Fruit fly (Drosophila melanogaster): ENCODE results near the gene CG12541.

Gene CG12541

DNA sequence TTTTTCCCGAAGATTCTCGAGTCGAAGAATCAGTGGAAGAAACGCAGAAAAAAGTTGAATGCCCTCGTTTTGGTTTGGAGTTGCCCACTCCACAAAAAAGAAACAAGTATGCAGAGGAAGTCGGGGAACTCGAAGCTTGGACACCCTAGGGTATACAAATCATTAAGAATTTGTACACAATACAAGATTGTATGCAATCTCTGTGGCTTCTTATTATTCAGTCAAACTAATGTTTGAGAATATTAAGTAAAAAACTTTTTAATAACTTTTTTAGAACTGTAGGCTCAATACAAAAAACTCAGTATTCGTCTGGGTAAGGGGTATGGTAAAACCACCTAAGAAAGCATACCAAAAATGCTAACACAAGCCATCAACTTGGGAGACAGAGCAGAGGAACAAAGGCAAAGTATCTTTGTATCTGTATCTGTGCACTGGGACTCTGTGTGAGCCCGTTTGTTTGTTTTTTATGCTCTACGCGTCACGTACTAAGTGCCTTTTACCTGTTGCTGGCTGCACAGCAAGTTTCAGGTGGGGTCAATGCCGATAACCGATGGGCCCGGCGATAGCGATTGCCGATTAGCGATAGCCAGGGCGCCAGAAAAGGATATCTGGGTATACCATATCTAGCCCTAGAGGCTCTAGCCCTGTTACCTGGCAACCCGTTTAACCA lies 80.5 kb downstream of the CG12541 start (continued):
- no peak for TF ChIP-seq tll (GFP tag; optimal IDR thresholded peaks at IDR 0.05)
- peak; percentile 79 for TF ChIP-seq CG13424 (tag; optimal IDR thresholded peaks at IDR 0.05)
- no peak for TF ChIP-seq CG1832 (GFP tag; optimal IDR thresholded peaks at IDR 0.05)
- peak; percentile 3 for TF ChIP-seq CG14965 (GFP tag; optimal IDR thresholded peaks at IDR 0.05; ENCODE audit: borderline replicate concordance)
- TF ChIP-seq zfh2 (GFP tag; optimal IDR thresholded peaks at IDR 0.05), result peak; percentile 71
- peak; percentile 56 for TF ChIP-seq crc (GFP tag; optimal IDR thresholded peaks at IDR 0.05)
- peak; percentile 77 for TF ChIP-seq CoRest (tag; optimal IDR thresholded peaks at IDR 0.05)
- TF ChIP-seq fd64A (GFP tag; optimal IDR thresholded peaks at IDR 0.05), result peak; percentile 54
- no peak for TF ChIP-seq CG8478 (optimal IDR thresholded peaks at IDR 0.05)
- no peak for TF ChIP-seq CG14441 (GFP tag; IDR thresholded peaks at IDR 0.05)
- TF ChIP-seq CG18599 (GFP tag; optimal IDR thresholded peaks at IDR 0.05), result peak; percentile 72
- TF ChIP-seq nerfin-2 (GFP tag; IDR thresholded peaks at IDR 0.05; ENCODE audit: partially characterized antibody), result peak; percentile 55; the same call in 1 of the 2 replicates
- TF ChIP-seq CG12391 (tag; optimal IDR thresholded peaks at IDR 0.05), result peak; percentile 90
- TF ChIP-seq CG34224 (GFP tag; IDR thresholded peaks at IDR 0.05; ENCODE audit: partially characterized antibody), result no peak; the same call in 2 of the 3 replicates
- peak; percentile 74 for TF ChIP-seq CG10431 (GFP tag; optimal IDR thresholded peaks at IDR 0.05)
- no peak for TF ChIP-seq Taf1 (GFP tag; IDR thresholded peaks at IDR 0.05)
- TF ChIP-seq Spps (tag; optimal IDR thresholded peaks at IDR 0.05), result peak; percentile 79
- peak; percentile 91 for TF ChIP-seq CG10979 (tag; optimal IDR thresholded peaks at IDR 0.05)
- TF ChIP-seq CG10654 (GFP tag; optimal IDR thresholded peaks at IDR 0.05), result peak; percentile 63
- peak; percentile 20 for TF ChIP-seq pros (GFP tag; optimal IDR thresholded peaks at IDR 0.05)
- peak; percentile 41 for TF ChIP-seq TFAM (GFP tag; optimal IDR thresholded peaks at IDR 0.05)
- TF ChIP-seq dmrt99B (tag; optimal IDR thresholded peaks at IDR 0.05), result peak; percentile 79
- peak; percentile 55 for TF ChIP-seq CG6654 (GFP tag; optimal IDR thresholded peaks at IDR 0.05)
- TF ChIP-seq Jarid2 (GFP tag; optimal IDR thresholded peaks at IDR 0.05), result peak; percentile 13
- TF ChIP-seq dm (GFP tag; optimal IDR thresholded peaks at IDR 0.05), result peak; percentile 63
- no peak for TF ChIP-seq Trl (optimal IDR thresholded peaks at IDR 0.05)
- peak; percentile 73 for TF ChIP-seq Trl (GFP tag; optimal IDR thresholded peaks at IDR 0.05)
- no peak for TF ChIP-seq BEAF-32 (GFP tag; optimal IDR thresholded peaks at IDR 0.05)
- peak; percentile 57; the same call in 2 of the 3 replicates for TF ChIP-seq Optix (GFP tag; IDR thresholded peaks at IDR 0.05)
- TF ChIP-seq CG18619 (GFP tag; optimal IDR thresholded peaks at IDR 0.05), result peak; percentile 50
- TF ChIP-seq jigr1 (GFP tag; IDR thresholded peaks at IDR 0.05), result no peak
- no peak for TF ChIP-seq MBD-R2 (GFP tag; IDR thresholded peaks at IDR 0.05)
- peak; percentile 38 for TF ChIP-seq Max (GFP tag; optimal IDR thresholded peaks at IDR 0.05)
- TF ChIP-seq vvl (GFP tag; IDR thresholded peaks at IDR 0.05), result peak; percentile 86
- peak; percentile 88 for TF ChIP-seq CG2202 (tag; optimal IDR thresholded peaks at IDR 0.05)
- TF ChIP-seq CG7372 (GFP tag; IDR thresholded peaks at IDR 0.05), result peak; percentile 35; the same call in 1 of the 2 replicates
- no peak for TF ChIP-seq sna (GFP tag; IDR thresholded peaks at IDR 0.05; ENCODE audit: partially characterized antibody)
- TF ChIP-seq CG15479 (GFP tag; optimal IDR thresholded peaks at IDR 0.05), result no peak
- peak; percentile 33 for TF ChIP-seq abd-A (tag; optimal IDR thresholded peaks at IDR 0.05)
- TF ChIP-seq CG13894 (tag; optimal IDR thresholded peaks at IDR 0.05), result peak; percentile 67
- TF ChIP-seq Lhr (GFP tag; optimal IDR thresholded peaks at IDR 0.05), result peak; percentile 34
- TF ChIP-seq CG30403 (GFP tag; optimal IDR thresholded peaks at IDR 0.05), result peak; percentile 81
- peak; percentile 39; the same call in 1 of the 2 replicates for TF ChIP-seq CG6272 (GFP tag; IDR thresholded peaks at IDR 0.05)
- peak; percentile 20 for TF ChIP-seq HLHmδ (GFP tag; optimal IDR thresholded peaks at IDR 0.05)
- no peak for TF ChIP-seq Adf1 (GFP tag; IDR thresholded peaks at IDR 0.05)
- peak; percentile 82 for TF ChIP-seq CG3407 (GFP tag; optimal IDR thresholded peaks at IDR 0.05)
- TF ChIP-seq CG4707 (GFP tag; optimal IDR thresholded peaks at IDR 0.05), result peak; percentile 41
- peak; percentile 58 for TF ChIP-seq psq (GFP tag; optimal IDR thresholded peaks at IDR 0.05)
- peak; percentile 79 for TF ChIP-seq Ssrp (tag; optimal IDR thresholded peaks at IDR 0.05)

Data from whole organism, embryonic.